Fruit fly (Drosophila melanogaster) whole organism, wandering third instar larva: ENCODE measurements around the gene mRpL20.

Source experiments
- Abd-B ChIP-seq: fragments of >200 bp; optimal IDR thresholded peaks from 2 replicates; lab custom pipeline; 2017; ENCODE audit warnings: missing biosample characterization, missing genetic modification characterization
- N ChIP-seq: fragments of >200 bp; optimal IDR thresholded peaks from 2 replicates; lab custom pipeline; 2018; ENCODE audit warnings: missing biosample characterization, missing external identifiers, missing genetic modification characterization
- br ChIP-seq: fragments of 200-800 bp; sonication (Bioruptor generic); optimal IDR thresholded peaks from 2 replicates; lab custom pipeline; 2016; ENCODE audit warnings: missing biosample characterization, missing genetic modification characterization

dm6 chr3L:12967633-12968032, 50.0 kb downstream of the mRpL20 start, which contains the start of gene Or69a:
- TF ChIP-seq N (no peak), Abd-B (GFP tag; lab: Kevin White, UChicago) (no peak), br (GFP tag; lab: Kevin White, UChicago) (no peak)
